Fruit fly (Drosophila melanogaster) whole organism, adult: ENCODE results near the gene CG34437.

ENCODE experiments used
- CG11617 ChIP-seq: fragments of 200-800 bp; sonication (Bioruptor generic); optimal IDR thresholded peaks from 2 replicates; lab custom pipeline; 2017; ENCODE audit warnings: mild to moderate bottlenecking, missing biosample characterization, missing genetic modification reagents, missing genetic modification characterization
- CG12768 ChIP-seq: fragments of 200-800 bp; sonication (Bioruptor generic); optimal IDR thresholded peaks from 2 replicates; lab custom pipeline; 2017; ENCODE audit warnings: missing biosample characterization, missing genetic modification characterization, mild to moderate bottlenecking, moderate library complexity, missing genetic modification reagents
- CG14711 ChIP-seq: fragments of 200-800 bp; sonication (Bioruptor generic); optimal IDR thresholded peaks from 2 replicates; lab custom pipeline; 2018; ENCODE audit warnings: missing biosample characterization, mild to moderate bottlenecking, missing genetic modification characterization, moderate library complexity
- CG1620 ChIP-seq: fragments of 200-800 bp; sonication (Bioruptor generic); optimal IDR thresholded peaks from 2 replicates; lab custom pipeline; 2016; ENCODE audit warnings: missing biosample characterization, missing genetic modification characterization
- CG5204 ChIP-seq: fragments of 200-800 bp; sonication (Bioruptor generic); optimal IDR thresholded peaks from 2 replicates; lab custom pipeline; 2016; ENCODE audit warnings: missing biosample characterization, missing genetic modification characterization
- CG7045 ChIP-seq: fragments of 200-800 bp; sonication (Bioruptor generic); optimal IDR thresholded peaks from 2 replicates; lab custom pipeline; 2017; ENCODE audit warnings: missing biosample characterization, mild to moderate bottlenecking, missing genetic modification characterization
- CG7101 ChIP-seq: fragments of 200-800 bp; sonication (Bioruptor generic); optimal IDR thresholded peaks from 2 replicates; lab custom pipeline; 2018; ENCODE audit warnings: missing biosample characterization, mild to moderate bottlenecking, missing genetic modification characterization, moderate library complexity
- Clk ChIP-seq: fragments of 200-800 bp; sonication (Bioruptor generic); optimal IDR thresholded peaks from 2 replicates; lab custom pipeline; 2017; ENCODE audit warnings: missing biosample characterization, missing genetic modification characterization
- Crg-1 ChIP-seq: fragments of 200-800 bp; sonication (Bioruptor generic); optimal IDR thresholded peaks from 2 replicates; lab custom pipeline; 2016; ENCODE audit warnings: missing biosample characterization, missing genetic modification characterization
- Mnt ChIP-seq: fragments of 200-800 bp; sonication (Bioruptor generic); optimal IDR thresholded peaks from 2 replicates; lab custom pipeline; 2016; ENCODE audit warnings: missing biosample characterization, mild to moderate bottlenecking, missing genetic modification characterization
- bab1 ChIP-seq: fragments of 200-800 bp; sonication (Bioruptor generic); optimal IDR thresholded peaks from 3 replicates; lab custom pipeline; 2019; ENCODE audit warnings: missing biosample characterization, mild to moderate bottlenecking, missing genetic modification characterization, moderate library complexity
- cic ChIP-seq: fragments of 200-800 bp; sonication (Bioruptor generic); optimal IDR thresholded peaks from 2 replicates; lab custom pipeline; 2017; ENCODE audit warnings: missing biosample characterization, mild to moderate bottlenecking, missing genetic modification characterization, moderate library complexity
- kay ChIP-seq: fragments of 200-800 bp; sonication (Bioruptor generic); peaks from one replicate; lab custom pipeline; 2016; ENCODE audit warnings: missing biosample characterization, missing genetic modification characterization, borderline replicate concordance
- tj ChIP-seq: fragments of 200-800 bp; sonication (Bioruptor generic); optimal IDR thresholded peaks from 3 replicates; lab custom pipeline; 2017; ENCODE audit warnings: missing biosample characterization, mild to moderate bottlenecking, missing genetic modification characterization, moderate library complexity
- toe ChIP-seq: fragments of 200-800 bp; sonication (Bioruptor generic); optimal IDR thresholded peaks from 2 replicates; lab custom pipeline; 2016; ENCODE audit warnings: missing biosample characterization, missing genetic modification characterization

The CG34437 gene

dm6 chr3R:28330266-28331125 is 47.0 kb downstream of the CG34437 start:
- peak; percentile 40 for TF ChIP-seq cic (GFP tag; lab: Kevin White, UChicago)
- TF ChIP-seq toe (GFP tag; lab: Kevin White, UChicago) = no peak
- peak; percentile 91 for TF ChIP-seq tj (GFP tag; lab: Kevin White, UChicago)
- TF ChIP-seq CG11617 (GFP tag; lab: Kevin White, UChicago) = no peak
- peak; percentile 87 for TF ChIP-seq Mnt
- TF ChIP-seq kay (GFP tag; lab: Kevin White, UChicago) = peak; percentile 78

dm6 chr3R:28331126-28331490 is 47.6 kb downstream of the CG34437 start:
- no peak for TF ChIP-seq CG7045 (GFP tag; lab: Kevin White, UChicago)
- peak; percentile 36 for TF ChIP-seq Mnt
- TF ChIP-seq CG5204 (GFP tag; lab: Kevin White, UChicago) = no peak
- no peak for TF ChIP-seq CG12768 (GFP tag; lab: Kevin White, UChicago)
- no peak for TF ChIP-seq cic (GFP tag; lab: Kevin White, UChicago)

dm6 chr3R:28332137-28332671 is 48.7 kb downstream of the CG34437 start:
- no peak for TF ChIP-seq Crg-1 (GFP tag; lab: Kevin White, UChicago)
- TF ChIP-seq CG12768 (GFP tag; lab: Kevin White, UChicago) = peak; percentile 25
- TF ChIP-seq Clk (GFP tag; lab: Kevin White, UChicago) = peak; percentile 24
- TF ChIP-seq CG5204 (GFP tag; lab: Kevin White, UChicago) = peak; percentile 25
- peak; percentile 24 for TF ChIP-seq CG11617 (GFP tag; lab: Kevin White, UChicago)
- TF ChIP-seq CG7101 (tag; lab: Kevin White, UChicago) = peak; percentile 26
- TF ChIP-seq kay (GFP tag; lab: Kevin White, UChicago) = no peak
- peak; percentile 39 for TF ChIP-seq CG14711 (tag; lab: Kevin White, UChicago)
- peak; percentile 53 for TF ChIP-seq CG7045 (GFP tag; lab: Kevin White, UChicago)
- peak; percentile 7 for TF ChIP-seq cic (GFP tag; lab: Kevin White, UChicago)
- TF ChIP-seq toe (GFP tag; lab: Kevin White, UChicago) = no peak

- TF ChIP-seq CG5204 (GFP tag; lab: Kevin White, UChicago) (no peak), CG1620 (GFP tag; lab: Kevin White, UChicago) (no peak), tj (GFP tag; lab: Kevin White, UChicago) (peak; percentile 99), Mnt (peak; percentile 33), bab1 (GFP tag; lab: Kevin White, UChicago) (no peak)
Observed at dm6 chr3R:28332674-28333421, 49.3 kb downstream of the CG34437 start.
